Fruit fly (Drosophila melanogaster) whole organism, embryonic: ENCODE data around the gene Theg.

Experiments used
- ATbp ChIP-seq: fragments of 200-800 bp; sonication (Bioruptor generic); optimal IDR thresholded peaks from 2 replicates; lab custom pipeline; 2017; ENCODE audit warnings: missing biosample characterization, mild to moderate bottlenecking, missing genetic modification characterization, missing genetic modification reagents
- Asciz ChIP-seq: fragments of 200-800 bp; sonication (Bioruptor generic); optimal IDR thresholded peaks from 2 replicates; lab custom pipeline; 2017; ENCODE audit warnings: missing biosample characterization, mild to moderate bottlenecking, missing genetic modification characterization, missing genetic modification reagents
- Atf3 ChIP-seq: fragments of 200-800 bp; sonication (Bioruptor generic); optimal IDR thresholded peaks from 3 replicates; lab custom pipeline; 2016; ENCODE audit warnings: missing biosample characterization, missing genetic modification characterization
- B-H1 ChIP-seq: fragments of 200-800 bp; sonication (Bioruptor generic); IDR thresholded peaks from 3 replicates; pipeline ENCODE4 v1.3.6; 2022; ENCODE audit warnings: missing biosample characterization, missing genetic modification characterization
- C15 ChIP-seq: fragments of 200-800 bp; sonication (Bioruptor generic); IDR thresholded peaks from 3 replicates; pipeline ENCODE4 v1.3.6; 2022; ENCODE audit warnings: missing biosample characterization, missing genetic modification characterization
- CG10209 ChIP-seq: fragments of 200-800 bp; sonication (Bioruptor generic); optimal IDR thresholded peaks from 3 replicates; lab custom pipeline; 2017; ENCODE audit warnings: missing biosample characterization, mild to moderate bottlenecking, missing genetic modification characterization, missing genetic modification reagents
- CG10431 ChIP-seq: fragments of 200-800 bp; sonication (Bioruptor generic); optimal IDR thresholded peaks from 3 replicates; lab custom pipeline; 2018; ENCODE audit warnings: missing biosample characterization, mild to moderate bottlenecking, missing genetic modification characterization
- CG10462 ChIP-seq: fragments of 200-800 bp; sonication (Bioruptor generic); optimal IDR thresholded peaks from 2 replicates; lab custom pipeline; 2016; ENCODE audit warnings: missing biosample characterization, missing genetic modification characterization
- CG10979 ChIP-seq: fragments of 200-800 bp; sonication (Bioruptor generic); optimal IDR thresholded peaks from 2 replicates; lab custom pipeline; 2018; ENCODE audit warnings: missing biosample characterization, mild to moderate bottlenecking, missing genetic modification characterization, moderate library complexity
- CG12236 ChIP-seq: fragments of 200-800 bp; sonication (Bioruptor generic); optimal IDR thresholded peaks from 2 replicates; lab custom pipeline; 2016; ENCODE audit warnings: missing biosample characterization, missing genetic modification characterization
- CG15011 ChIP-seq: fragments of 200-800 bp; sonication (Bioruptor generic); optimal IDR thresholded peaks from 3 replicates; lab custom pipeline; 2018; ENCODE audit warnings: missing biosample characterization, mild to moderate bottlenecking, missing genetic modification characterization
- CG17186 ChIP-seq: fragments of 200-800 bp; sonication (Bioruptor generic); optimal IDR thresholded peaks from 3 replicates; lab custom pipeline; 2017; ENCODE audit warnings: missing biosample characterization, missing genetic modification reagents, missing genetic modification characterization
- CG1832 ChIP-seq: fragments of 200-800 bp; sonication (Bioruptor generic); optimal IDR thresholded peaks from 2 replicates; lab custom pipeline; 2017; ENCODE audit warnings: missing biosample characterization, mild to moderate bottlenecking, missing genetic modification characterization, inconsistent platforms
- CG18619 ChIP-seq: fragments of 200-800 bp; sonication (Bioruptor generic); optimal IDR thresholded peaks from 3 replicates; lab custom pipeline; 2017; ENCODE audit warnings: missing biosample characterization, mild to moderate bottlenecking, missing genetic modification characterization
- CG2116 ChIP-seq: fragments of 200-800 bp; sonication (Bioruptor generic); optimal IDR thresholded peaks from 3 replicates; lab custom pipeline; 2018; ENCODE audit warnings: missing biosample characterization, mild to moderate bottlenecking, missing genetic modification characterization
- CG2129 ChIP-seq: fragments of 200-800 bp; sonication (Bioruptor generic); IDR thresholded peaks from 2 replicates; pipeline ENCODE4 v1.3.6; 2022; ENCODE audit warnings: missing biosample characterization, missing genetic modification characterization; ENCODE audit not compliant: partially characterized antibody
- CG30403 ChIP-seq: fragments of 200-800 bp; sonication (Bioruptor generic); optimal IDR thresholded peaks from 3 replicates; lab custom pipeline; 2016; ENCODE audit warnings: missing biosample characterization, missing genetic modification characterization
- CG4617 ChIP-seq: fragments of 200-800 bp; sonication (Bioruptor generic); optimal IDR thresholded peaks from 3 replicates; lab custom pipeline; 2016; ENCODE audit warnings: missing biosample characterization, missing genetic modification characterization, borderline replicate concordance
- CG4730 ChIP-seq: fragments of 200-800 bp; sonication (Bioruptor generic); IDR thresholded peaks from 2 replicates; pipeline ENCODE4 v1.3.6; 2022; ENCODE audit warnings: missing biosample characterization, missing genetic modification characterization
- CG6854 ChIP-seq: fragments of 200-800 bp; sonication (Bioruptor generic); optimal IDR thresholded peaks from 3 replicates; lab custom pipeline; 2017; ENCODE audit warnings: missing biosample characterization, mild to moderate bottlenecking, missing genetic modification characterization
- CG7357 ChIP-seq: fragments of 200-800 bp; sonication (Bioruptor generic); IDR thresholded peaks from 3 replicates; pipeline ENCODE4 v1.3.6; 2022; ENCODE audit warnings: missing biosample characterization, missing genetic modification characterization
- CG7372 ChIP-seq: fragments of 200-800 bp; sonication (Bioruptor generic); IDR thresholded peaks from 2 replicates; pipeline ENCODE4 v1.3.6; 2022; ENCODE audit warnings: missing biosample characterization, missing genetic modification characterization
- CG9215 ChIP-seq: fragments of 200-800 bp; sonication (Bioruptor generic); IDR thresholded peaks from 2 replicates; pipeline ENCODE4 v1.3.6; 2022; ENCODE audit warnings: missing biosample characterization, missing genetic modification characterization
- CG9727 ChIP-seq: fragments of 200-800 bp; sonication (Bioruptor generic); optimal IDR thresholded peaks from 3 replicates; lab custom pipeline; 2017; ENCODE audit warnings: missing biosample characterization, mild to moderate bottlenecking, missing genetic modification characterization
- CG9932 ChIP-seq: fragments of 200-800 bp; sonication (Bioruptor generic); IDR thresholded peaks from 2 replicates; pipeline ENCODE4 v1.3.6; 2022; ENCODE audit warnings: missing biosample characterization, missing genetic modification characterization
- D19B ChIP-seq: fragments of 200-800 bp; sonication (Bioruptor generic); optimal IDR thresholded peaks from 2 replicates; lab custom pipeline; 2017; ENCODE audit warnings: missing biosample characterization, mild to moderate bottlenecking, missing genetic modification characterization
- Doc2 ChIP-seq: fragments of 200-800 bp; sonication (Bioruptor generic); IDR thresholded peaks from 2 replicates; pipeline ENCODE4 v1.3.6; 2022; ENCODE audit warnings: missing biosample characterization, missing genetic modification characterization
- Ets97D ChIP-seq: fragments of 200-800 bp; sonication (Bioruptor generic); optimal IDR thresholded peaks from 3 replicates; lab custom pipeline; 2016; ENCODE audit warnings: missing biosample characterization, missing genetic modification characterization
- Hsf ChIP-seq: fragments of 200-800 bp; sonication (Bioruptor generic); optimal IDR thresholded peaks from 3 replicates; lab custom pipeline; 2016; ENCODE audit warnings: missing biosample characterization, missing genetic modification characterization
- Neu2 ChIP-seq: fragments of 200-800 bp; sonication (Bioruptor generic); optimal IDR thresholded peaks from 3 replicates; lab custom pipeline; 2016; ENCODE audit warnings: missing biosample characterization, missing genetic modification characterization, borderline replicate concordance
- Poxn ChIP-seq: fragments of 200-800 bp; sonication (Bioruptor generic); IDR thresholded peaks from 2 replicates; pipeline ENCODE4 v1.3.6; 2022; ENCODE audit warnings: missing biosample characterization, missing genetic modification characterization
- TFAM ChIP-seq: fragments of 200-800 bp; sonication (Bioruptor generic); optimal IDR thresholded peaks from 2 replicates; lab custom pipeline; 2017; ENCODE audit warnings: missing biosample characterization, missing genetic modification characterization, inconsistent platforms
- al ChIP-seq: fragments of 200-800 bp; sonication (Bioruptor generic); IDR thresholded peaks from 2 replicates; pipeline ENCODE4 v1.3.6; 2022; ENCODE audit warnings: missing biosample characterization, missing genetic modification characterization
- crc ChIP-seq: fragments of 200-800 bp; sonication (Bioruptor generic); optimal IDR thresholded peaks from 2 replicates; lab custom pipeline; 2016; ENCODE audit warnings: missing biosample characterization, missing genetic modification characterization
- h ChIP-seq: fragments of >200 bp; optimal IDR thresholded peaks from 2 replicates; lab custom pipeline; 2017
- hkb ChIP-seq, 2 experiments: fragments of 200-800 bp in 1 of 2; fragments of >200 bp in 1 of 2; sonication (Bioruptor generic) in 1 of 2; IDR thresholded peaks in 1 of 2; optimal IDR thresholded peaks in 1 of 2; 2 replicates each; pipeline versions ENCODE4 v1.3.6 to Lab custom; 2017 to 2022; ENCODE audit warnings: missing biosample characterization in 1 of 2, missing genetic modification characterization in 1 of 2
- ind ChIP-seq: fragments of 200-800 bp; sonication (Bioruptor generic); optimal IDR thresholded peaks from 3 replicates; lab custom pipeline; 2016; ENCODE audit warnings: missing biosample characterization, missing genetic modification characterization
- inv ChIP-seq: fragments of 200-800 bp; sonication (Bioruptor generic); IDR thresholded peaks from 2 replicates; pipeline ENCODE4 v1.3.6; 2022; ENCODE audit warnings: missing biosample characterization, missing genetic modification characterization; ENCODE audit not compliant: partially characterized antibody
- jigr1 ChIP-seq: fragments of 200-800 bp; sonication (Bioruptor generic); IDR thresholded peaks from 3 replicates; pipeline ENCODE4 v1.3.6; 2022; ENCODE audit warnings: missing biosample characterization, missing genetic modification characterization
- klu ChIP-seq: fragments of 200-800 bp; sonication (Bioruptor generic); IDR thresholded peaks from 2 replicates; pipeline ENCODE4 v1.3.6; 2022; ENCODE audit warnings: missing biosample characterization, missing genetic modification characterization
- p53 ChIP-seq: fragments of 200-800 bp; sonication (Bioruptor generic); optimal IDR thresholded peaks from 2 replicates; lab custom pipeline; 2016; ENCODE audit warnings: missing biosample characterization, missing genetic modification characterization
- prd ChIP-seq, 3 experiments: fragments of >200 bp in 2 of 3; fragments of 200-800 bp in 1 of 3; sonication (Bioruptor generic) in 1 of 3; optimal IDR thresholded peaks in 2 of 3; IDR thresholded peaks in 1 of 3; 2 replicates in 2 of 3; 3 replicates in 1 of 3; pipeline versions ENCODE4 v1.3.6 to Lab custom; 2017 to 2022; ENCODE audit warnings: missing biosample characterization in 1 of 3, missing genetic modification characterization in 1 of 3
- row ChIP-seq: fragments of 200-800 bp; sonication (Bioruptor generic); IDR thresholded peaks from 3 replicates; pipeline ENCODE4 v1.3.6; 2022; ENCODE audit warnings: missing biosample characterization, missing genetic modification characterization
- sd ChIP-seq: fragments of 200-800 bp; sonication (Bioruptor generic); optimal IDR thresholded peaks from 3 replicates; lab custom pipeline; 2018; ENCODE audit warnings: missing biosample characterization, mild to moderate bottlenecking, missing genetic modification characterization, moderate library complexity
- seq ChIP-seq: fragments of 200-800 bp; sonication (Bioruptor generic); IDR thresholded peaks from 2 replicates; pipeline ENCODE4 v1.3.6; 2022; ENCODE audit warnings: missing biosample characterization, missing genetic modification characterization
- sob ChIP-seq: fragments of 200-800 bp; sonication (Bioruptor generic); IDR thresholded peaks from 2 replicates; pipeline ENCODE4 v1.3.6; 2022; ENCODE audit warnings: missing biosample characterization, missing genetic modification characterization
- tin ChIP-seq: fragments of 200-800 bp; sonication (Bioruptor generic); optimal IDR thresholded peaks from 3 replicates; lab custom pipeline; 2016; ENCODE audit warnings: missing biosample characterization, missing genetic modification characterization
- trh ChIP-seq: fragments of 200-800 bp; sonication (Bioruptor generic); optimal IDR thresholded peaks from 2 replicates; lab custom pipeline; 2016; ENCODE audit warnings: missing biosample characterization, missing genetic modification characterization
- ttk ChIP-seq: fragments of 200-800 bp; sonication (Bioruptor generic); IDR thresholded peaks from 2 replicates; pipeline ENCODE4 v2.1.2; 2022; ENCODE audit warnings: missing biosample characterization, missing genetic modification characterization
- zfh2 ChIP-seq: fragments of 200-800 bp; sonication (Bioruptor generic); optimal IDR thresholded peaks from 2 replicates; lab custom pipeline; 2016; ENCODE audit warnings: missing biosample characterization, missing genetic modification characterization

The Theg gene

dm6 chr3R:22018777-22019420 is 4.4 kb downstream of the Theg start, which contains the start of gene Idh3b (continued):
- TF ChIP-seq sob (GFP tag; lab: Robert Waterston, UW), result peak; percentile 90
- TF ChIP-seq CG4730, result no peak
- no peak for TF ChIP-seq CG10431 (GFP tag; lab: Kevin White, UChicago)
- peak; percentile 83 for TF ChIP-seq CG17186 (GFP tag; lab: Kevin White, UChicago)
- no peak for TF ChIP-seq sd
- no peak for TF ChIP-seq prd (optimal IDR thresholded peaks at IDR 0.05; lab: Kevin White, UChicago)
- no peak for TF ChIP-seq prd (GFP tag; IDR thresholded peaks at IDR 0.05; lab: Robert Waterston, UW)
- no peak for TF ChIP-seq Poxn (GFP tag; lab: Robert Waterston, UW)
- TF ChIP-seq klu (GFP tag; lab: Robert Waterston, UW), result peak; percentile 57
- TF ChIP-seq crc (GFP tag; lab: Kevin White, UChicago), result peak; percentile 15
- no peak for TF ChIP-seq CG1832 (GFP tag; lab: Kevin White, UChicago)
- peak; percentile 29 for TF ChIP-seq D19B (GFP tag; lab: Kevin White, UChicago)
- TF ChIP-seq h, result no peak
- TF ChIP-seq hkb (optimal IDR thresholded peaks at IDR 0.05; lab: Kevin White, UChicago), result peak; percentile 13
- peak; percentile 43 for TF ChIP-seq hkb (GFP tag; IDR thresholded peaks at IDR 0.05; lab: Robert Waterston, UW)
- TF ChIP-seq Asciz (GFP tag; lab: Kevin White, UChicago), result no peak
- peak; percentile 69 for TF ChIP-seq CG30403 (GFP tag; lab: Kevin White, UChicago)
- TF ChIP-seq row, result peak; percentile 94
- TF ChIP-seq Doc2 (GFP tag; lab: Robert Waterston, UW), result peak; percentile 28; the same call in 1 of the 2 replicates
- TF ChIP-seq inv (GFP tag; lab: Robert Waterston, UW), result peak; percentile 93
- TF ChIP-seq CG7357, result 0 out of 3 replicates have a peak, but pooled peaks have one; percentile 39
- no peak for TF ChIP-seq TFAM (GFP tag; lab: Kevin White, UChicago)
- no peak for TF ChIP-seq Atf3
- no peak for TF ChIP-seq CG10979
- peak; percentile 3 for TF ChIP-seq CG10462 (GFP tag; lab: Kevin White, UChicago)
- peak; percentile 89 for TF ChIP-seq Ets97D (GFP tag; lab: Kevin White, UChicago)
- TF ChIP-seq CG2116 (GFP tag; lab: Kevin White, UChicago), result peak; percentile 64
- TF ChIP-seq jigr1 (GFP tag; lab: Robert Waterston, UW), result no peak; the same call in 2 of the 3 replicates
- peak; percentile 81 for TF ChIP-seq zfh2 (GFP tag; lab: Kevin White, UChicago)
- TF ChIP-seq CG18619 (GFP tag; lab: Kevin White, UChicago), result no peak
- no peak for TF ChIP-seq al (GFP tag; lab: Robert Waterston, UW)
- TF ChIP-seq B-H1 (GFP tag; lab: Robert Waterston, UW), result no peak
- no peak for TF ChIP-seq ATbp
- peak; percentile 65 for TF ChIP-seq tin (GFP tag; lab: Kevin White, UChicago)
- no peak for TF ChIP-seq Neu2 (GFP tag; lab: Kevin White, UChicago)
- no peak for TF ChIP-seq ttk (GFP tag; lab: Robert Waterston, UW)
- TF ChIP-seq CG10209 (GFP tag; lab: Kevin White, UChicago), result no peak
- TF ChIP-seq trh (GFP tag; lab: Kevin White, UChicago), result peak; percentile 32
- TF ChIP-seq CG2129, result peak; percentile 92
- TF ChIP-seq C15 (GFP tag; lab: Robert Waterston, UW), result no peak
- peak; percentile 68 for TF ChIP-seq ind
- peak; percentile 58 for TF ChIP-seq CG7372 (GFP tag; lab: Robert Waterston, UW)
- no peak; the same call in 1 of the 2 replicates for TF ChIP-seq CG9932 (GFP tag; lab: Robert Waterston, UW)
- TF ChIP-seq Hsf (GFP tag; lab: Kevin White, UChicago), result peak; percentile 71
- peak; percentile 28 for TF ChIP-seq p53
- TF ChIP-seq CG6854 (GFP tag; lab: Kevin White, UChicago), result no peak
- no peak for TF ChIP-seq CG9215 (GFP tag; lab: Robert Waterston, UW)
- no peak for TF ChIP-seq CG12236 (GFP tag; lab: Kevin White, UChicago)
- no peak for TF ChIP-seq seq (GFP tag; lab: Robert Waterston, UW)
- no peak for TF ChIP-seq CG15011 (GFP tag; lab: Kevin White, UChicago)
- peak; percentile 64 for TF ChIP-seq CG4617 (GFP tag; lab: Kevin White, UChicago)
- no peak for TF ChIP-seq CG9727 (GFP tag; lab: Kevin White, UChicago)
